Fruit fly (Drosophila melanogaster) whole organism, prepupa: Measurements from ENCODE around the gene slou.

Experiments used
- Blimp-1 ChIP-seq: fragments of 200-800 bp; sonication (Bioruptor generic); optimal IDR thresholded peaks from 3 replicates; lab custom pipeline; 2017; ENCODE audit warnings: missing biosample characterization, missing genetic modification characterization, mild to moderate bottlenecking, moderate library complexity, missing genetic modification reagents
- CG10631 ChIP-seq: fragments of 200-800 bp; sonication (Bioruptor generic); optimal IDR thresholded peaks from 2 replicates; lab custom pipeline; 2016; ENCODE audit warnings: missing biosample characterization, missing genetic modification characterization
- CG10669 ChIP-seq: fragments of 200-800 bp; sonication (Bioruptor generic); optimal IDR thresholded peaks from 3 replicates; lab custom pipeline; 2018; ENCODE audit warnings: missing biosample characterization, mild to moderate bottlenecking, missing genetic modification characterization, moderate library complexity
- CG11294 ChIP-seq: fragments of 200-800 bp; sonication (Bioruptor generic); IDR thresholded peaks from 2 replicates; pipeline ENCODE4 v1.3.6; 2022; ENCODE audit warnings: missing biosample characterization, missing genetic modification characterization
- CG11902 ChIP-seq: fragments of 200-800 bp; sonication (Bioruptor generic); optimal IDR thresholded peaks from 3 replicates; lab custom pipeline; 2016; ENCODE audit warnings: missing biosample characterization, missing genetic modification characterization
- CG15336 ChIP-seq: fragments of 200-800 bp; sonication (Bioruptor generic); IDR thresholded peaks from 2 replicates; pipeline ENCODE4 v1.3.6; 2022; ENCODE audit warnings: missing biosample characterization, missing genetic modification characterization
- CG1621 ChIP-seq: fragments of 200-800 bp; sonication (Bioruptor generic); optimal IDR thresholded peaks from 3 replicates; lab custom pipeline; 2018; ENCODE audit warnings: missing biosample characterization, mild to moderate bottlenecking, missing genetic modification characterization
- CG16779 ChIP-seq: fragments of 200-800 bp; sonication (Bioruptor generic); optimal IDR thresholded peaks from 3 replicates; lab custom pipeline; 2017; ENCODE audit warnings: missing biosample characterization, mild to moderate bottlenecking, missing genetic modification characterization
- CG31627 ChIP-seq: fragments of 200-800 bp; sonication (Bioruptor generic); optimal IDR thresholded peaks from 3 replicates; lab custom pipeline; 2016; ENCODE audit warnings: missing biosample characterization, missing genetic modification characterization
- CG34406 ChIP-seq: fragments of 200-800 bp; sonication (Bioruptor generic); optimal IDR thresholded peaks from 3 replicates; lab custom pipeline; 2016; ENCODE audit warnings: missing biosample characterization, missing genetic modification characterization
- CG3919 ChIP-seq: fragments of 200-800 bp; sonication (Bioruptor generic); optimal IDR thresholded peaks from 3 replicates; lab custom pipeline; 2016; ENCODE audit warnings: missing biosample characterization, missing genetic modification characterization
- CG4318 ChIP-seq: fragments of 200-800 bp; sonication (Bioruptor generic); optimal IDR thresholded peaks from 3 replicates; lab custom pipeline; 2017; ENCODE audit warnings: missing biosample characterization, mild to moderate bottlenecking, missing genetic modification characterization
- CG6163 ChIP-seq: fragments of 200-800 bp; sonication (Bioruptor generic); IDR thresholded peaks from 3 replicates; pipeline ENCODE4 v1.3.6; 2022; ENCODE audit warnings: missing biosample characterization, missing genetic modification characterization
- CG6792 ChIP-seq: fragments of 200-800 bp; sonication (Bioruptor generic); optimal IDR thresholded peaks from 3 replicates; lab custom pipeline; 2016; ENCODE audit warnings: missing biosample characterization, missing genetic modification characterization
- CG7368 ChIP-seq: fragments of 200-800 bp; sonication (Bioruptor generic); optimal IDR thresholded peaks from 3 replicates; lab custom pipeline; 2016; ENCODE audit warnings: missing biosample characterization, missing genetic modification characterization
- CG8119 ChIP-seq: fragments of 200-800 bp; sonication (Bioruptor generic); IDR thresholded peaks from 3 replicates; pipeline ENCODE4 v1.3.6; 2022; ENCODE audit warnings: missing biosample characterization, missing genetic modification characterization
- CG8632 ChIP-seq: fragments of 200-800 bp; sonication (Bioruptor generic); optimal IDR thresholded peaks from 3 replicates; lab custom pipeline; 2016; ENCODE audit warnings: missing biosample characterization, missing genetic modification characterization
- CG9139 ChIP-seq: fragments of 200-800 bp; sonication (Bioruptor generic); optimal IDR thresholded peaks from 3 replicates; lab custom pipeline; 2017; ENCODE audit warnings: missing biosample characterization, mild to moderate bottlenecking, missing genetic modification characterization
- Ets21C ChIP-seq: fragments of 200-800 bp; sonication (Bioruptor generic); optimal IDR thresholded peaks from 3 replicates; lab custom pipeline; 2016; ENCODE audit warnings: missing biosample characterization, missing genetic modification characterization
- Ets96B ChIP-seq: fragments of 200-800 bp; optimal IDR thresholded peaks from 2 replicates; lab custom pipeline; 2019; ENCODE audit warnings: missing biosample characterization, mild to moderate bottlenecking, missing genetic modification characterization, moderate library complexity
- Gug ChIP-seq: fragments of 200-800 bp; sonication (Bioruptor generic); IDR thresholded peaks from 2 replicates; pipeline ENCODE4 v1.3.6; 2022; ENCODE audit warnings: missing biosample characterization, missing genetic modification characterization
- Hr39 ChIP-seq: fragments of 200-800 bp; sonication (Bioruptor generic); optimal IDR thresholded peaks from 2 replicates; lab custom pipeline; 2016; ENCODE audit warnings: missing biosample characterization, missing genetic modification characterization
- Lpt ChIP-seq: fragments of 200-800 bp; sonication (Bioruptor generic); optimal IDR thresholded peaks from 3 replicates; lab custom pipeline; 2016; ENCODE audit warnings: missing biosample characterization, missing genetic modification characterization
- Met ChIP-seq: fragments of 200-800 bp; sonication (Bioruptor generic); optimal IDR thresholded peaks from 3 replicates; lab custom pipeline; 2016; ENCODE audit warnings: missing biosample characterization, missing genetic modification characterization
- Smox ChIP-seq: fragments of 200-800 bp; sonication (Bioruptor generic); optimal IDR thresholded peaks from 3 replicates; lab custom pipeline; 2016; ENCODE audit warnings: missing biosample characterization, missing genetic modification characterization
- Sox102F ChIP-seq: fragments of 200-800 bp; sonication (Bioruptor generic); optimal IDR thresholded peaks from 2 replicates; lab custom pipeline; 2016; ENCODE audit warnings: missing biosample characterization, mild to moderate bottlenecking, missing genetic modification characterization
- Sox14 ChIP-seq: fragments of 200-800 bp; sonication (Bioruptor generic); optimal IDR thresholded peaks from 3 replicates; lab custom pipeline; 2016; ENCODE audit warnings: missing biosample characterization, missing genetic modification characterization
- Sox15 ChIP-seq: fragments of 200-800 bp; sonication (Bioruptor generic); optimal IDR thresholded peaks from 3 replicates; lab custom pipeline; 2016; ENCODE audit warnings: missing biosample characterization, missing genetic modification characterization
- achi ChIP-seq: fragments of 200-800 bp; sonication (Bioruptor generic); optimal IDR thresholded peaks from 3 replicates; lab custom pipeline; 2016; ENCODE audit warnings: missing biosample characterization, missing genetic modification characterization
- acj6 ChIP-seq: fragments of 200-800 bp; sonication (Bioruptor generic); optimal IDR thresholded peaks from 3 replicates; lab custom pipeline; 2016; ENCODE audit warnings: missing biosample characterization, missing genetic modification characterization
- cyc ChIP-seq: fragments of 200-800 bp; sonication (Bioruptor generic); optimal IDR thresholded peaks from 3 replicates; lab custom pipeline; 2016; ENCODE audit warnings: missing biosample characterization, missing genetic modification characterization
- dac ChIP-seq: fragments of 200-800 bp; sonication (Bioruptor generic); optimal IDR thresholded peaks from 2 replicates; lab custom pipeline; 2017; ENCODE audit warnings: missing biosample characterization, mild to moderate bottlenecking, missing genetic modification characterization
- dsx ChIP-seq: fragments of 200-800 bp; optimal IDR thresholded peaks from 3 replicates; lab custom pipeline; 2019; ENCODE audit warnings: missing biosample characterization, mild to moderate bottlenecking, missing genetic modification characterization, moderate library complexity; ENCODE audit not compliant: poor library complexity, severe bottlenecking
- eg ChIP-seq: fragments of 200-800 bp; sonication (Bioruptor generic); IDR thresholded peaks from 3 replicates; pipeline ENCODE4 v1.3.6; 2022; ENCODE audit warnings: missing biosample characterization, missing genetic modification characterization
- esn ChIP-seq: fragments of 200-800 bp; sonication (Bioruptor generic); optimal IDR thresholded peaks from 2 replicates; lab custom pipeline; 2016; ENCODE audit warnings: missing biosample characterization, mild to moderate bottlenecking, missing genetic modification characterization, moderate library complexity
- fd85E ChIP-seq: fragments of 200-800 bp; sonication (Bioruptor generic); optimal IDR thresholded peaks from 3 replicates; lab custom pipeline; 2016; ENCODE audit warnings: missing biosample characterization, missing genetic modification characterization
- fkh ChIP-seq: fragments of 200-800 bp; sonication (Bioruptor generic); optimal IDR thresholded peaks from 3 replicates; lab custom pipeline; 2017; ENCODE audit warnings: missing biosample characterization, mild to moderate bottlenecking, missing genetic modification characterization, moderate library complexity
- lz ChIP-seq: fragments of 200-800 bp; sonication (Bioruptor generic); optimal IDR thresholded peaks from 3 replicates; lab custom pipeline; 2016; ENCODE audit warnings: missing biosample characterization, missing genetic modification characterization
- net ChIP-seq: fragments of 200-800 bp; sonication (Bioruptor generic); optimal IDR thresholded peaks from 3 replicates; lab custom pipeline; 2016; ENCODE audit warnings: missing biosample characterization, missing genetic modification characterization
- pdm3 ChIP-seq: fragments of 200-800 bp; sonication (Bioruptor generic); optimal IDR thresholded peaks from 3 replicates; lab custom pipeline; 2016; ENCODE audit warnings: missing biosample characterization, missing genetic modification characterization
- salr ChIP-seq, 2 experiments: fragments of 200-800 bp; sonication (Bioruptor generic); optimal IDR thresholded peaks; 3 replicates each; lab custom pipeline; 2016 to 2018; ENCODE audit warnings: missing biosample characterization in 2 of 2, missing genetic modification characterization in 2 of 2, mild to moderate bottlenecking in 1 of 2
- spab ChIP-seq: fragments of 200-800 bp; sonication (Bioruptor generic); optimal IDR thresholded peaks from 2 replicates; lab custom pipeline; 2017; ENCODE audit warnings: missing biosample characterization, mild to moderate bottlenecking, missing genetic modification characterization, missing genetic modification reagents
- ss ChIP-seq, 2 experiments: fragments of 200-800 bp; sonication (Bioruptor generic); optimal IDR thresholded peaks; 2 replicates in 1 of 2; 3 replicates in 1 of 2; lab custom pipeline; 2017 to 2018; ENCODE audit warnings: mild to moderate bottlenecking in 2 of 2, missing biosample characterization in 2 of 2, missing genetic modification characterization in 2 of 2, moderate library complexity in 1 of 2
- svp ChIP-seq: fragments of 200-800 bp; sonication (Bioruptor generic); peaks from one replicate; lab custom pipeline; 2016; ENCODE audit warnings: missing biosample characterization, missing genetic modification characterization
- vri ChIP-seq: fragments of 200-800 bp; sonication (Bioruptor generic); optimal IDR thresholded peaks from 3 replicates; lab custom pipeline; 2016; ENCODE audit warnings: missing biosample characterization, mild to moderate bottlenecking, missing genetic modification characterization

The slou gene

dm6 chr3R:21582637-21583036, 25.7 kb upstream of the slou start:
- TF ChIP-seq acj6 (GFP tag; lab: Kevin White, UChicago) = no peak
- TF ChIP-seq CG15336 = no peak
- no peak for TF ChIP-seq CG34406 (GFP tag; lab: Kevin White, UChicago)
- no peak for TF ChIP-seq Hr39 (GFP tag; lab: Kevin White, UChicago)
- TF ChIP-seq CG7368 (GFP tag; lab: Kevin White, UChicago) = no peak
- peak; percentile 5 for TF ChIP-seq CG16779 (tag; lab: Kevin White, UChicago)
- TF ChIP-seq Smox = no peak
- TF ChIP-seq eg = no peak
- TF ChIP-seq dsx (GFP tag; lab: Kevin White, UChicago) = no peak

dm6 chr3R:21582124-21582474, 25.1 kb upstream of the slou start:
- TF ChIP-seq Met (GFP tag; lab: Kevin White, UChicago) (no peak), CG6163 (GFP tag; lab: Robert Waterston, UW) (0 out of 3 replicates have a peak, but pooled peaks have one; percentile 4), eg (no peak), CG8632 (GFP tag; lab: Kevin White, UChicago) (no peak), salr (GFP tag; optimal IDR thresholded peaks at IDR 0.05; lab: Kevin White, UChicago) (no peak), acj6 (GFP tag; lab: Kevin White, UChicago) (no peak), CG15336 (no peak), CG11902 (no peak), CG8119 (GFP tag; lab: Robert Waterston, UW) (peak; percentile 2; the same call in 1 of the 3 replicates)

dm6 chr3R:21581365-21582123, 24.6 kb upstream of the slou start:
- TF ChIP-seq Smox = no peak
- TF ChIP-seq CG11294 = no peak; the same call in 1 of the 2 replicates
- TF ChIP-seq Sox15 (GFP tag; lab: Kevin White, UChicago) = no peak
- peak; percentile 69 for TF ChIP-seq CG15336
- no peak for TF ChIP-seq ss (GFP tag; optimal IDR thresholded peaks at IDR 0.05; lab: Kevin White, UChicago)
- no peak for TF ChIP-seq CG10669 (GFP tag; lab: Kevin White, UChicago)
- TF ChIP-seq Ets21C = no peak
- peak; percentile 87 for TF ChIP-seq eg
- TF ChIP-seq CG10631 (GFP tag; lab: Kevin White, UChicago) = no peak
- TF ChIP-seq net = no peak
- no peak for TF ChIP-seq achi (GFP tag; lab: Kevin White, UChicago)
- no peak for TF ChIP-seq lz (GFP tag; lab: Kevin White, UChicago)
- no peak for TF ChIP-seq CG11902
- no peak for TF ChIP-seq esn (GFP tag; lab: Kevin White, UChicago)
- TF ChIP-seq svp = no peak
- no peak for TF ChIP-seq fd85E (GFP tag; lab: Kevin White, UChicago)
- TF ChIP-seq CG6163 (GFP tag; lab: Robert Waterston, UW) = peak; percentile 45; the same call in 2 of the 3 replicates
- no peak for TF ChIP-seq Blimp-1
- no peak for TF ChIP-seq CG1621 (tag; lab: Kevin White, UChicago)
- no peak for TF ChIP-seq vri (GFP tag; lab: Kevin White, UChicago)
- TF ChIP-seq Sox102F (GFP tag; lab: Kevin White, UChicago) = no peak
- TF ChIP-seq Ets96B (tag; lab: Kevin White, UChicago) = no peak
- no peak for TF ChIP-seq CG16779 (tag; lab: Kevin White, UChicago)
- TF ChIP-seq spab (GFP tag; lab: Kevin White, UChicago) = no peak
- no peak for TF ChIP-seq CG6792 (GFP tag; lab: Kevin White, UChicago)
- TF ChIP-seq CG34406 (GFP tag; lab: Kevin White, UChicago) = no peak
- peak; percentile 8 for TF ChIP-seq Lpt (GFP tag; lab: Kevin White, UChicago)
- no peak for TF ChIP-seq CG4318 (GFP tag; lab: Kevin White, UChicago)
- TF ChIP-seq dac (GFP tag; lab: Kevin White, UChicago) = no peak
- TF ChIP-seq salr (GFP tag; optimal IDR thresholded peaks at IDR 0.05; lab: Kevin White, UChicago) = no peak
- TF ChIP-seq CG9139 = no peak
- no peak for TF ChIP-seq pdm3 (GFP tag; lab: Kevin White, UChicago)
- TF ChIP-seq CG3919 (GFP tag; lab: Kevin White, UChicago) = no peak
- TF ChIP-seq fkh (GFP tag; lab: Kevin White, UChicago) = peak; percentile 19
- no peak for TF ChIP-seq dsx (GFP tag; lab: Kevin White, UChicago)
- peak; percentile 24; the same call in 1 of the 2 replicates for TF ChIP-seq Gug (GFP tag; lab: Robert Waterston, UW)
- no peak for TF ChIP-seq cyc (GFP tag; lab: Kevin White, UChicago)
- no peak for TF ChIP-seq CG31627 (GFP tag; lab: Kevin White, UChicago)
- TF ChIP-seq Sox14 (GFP tag; lab: Kevin White, UChicago) = no peak
